Fruit fly (Drosophila melanogaster): ENCODE data around the gene TORIP.
A peak's percentile ranks its signal among the peaks of the same experiment; 100 is the strongest.

The TORIP gene

DNA sequence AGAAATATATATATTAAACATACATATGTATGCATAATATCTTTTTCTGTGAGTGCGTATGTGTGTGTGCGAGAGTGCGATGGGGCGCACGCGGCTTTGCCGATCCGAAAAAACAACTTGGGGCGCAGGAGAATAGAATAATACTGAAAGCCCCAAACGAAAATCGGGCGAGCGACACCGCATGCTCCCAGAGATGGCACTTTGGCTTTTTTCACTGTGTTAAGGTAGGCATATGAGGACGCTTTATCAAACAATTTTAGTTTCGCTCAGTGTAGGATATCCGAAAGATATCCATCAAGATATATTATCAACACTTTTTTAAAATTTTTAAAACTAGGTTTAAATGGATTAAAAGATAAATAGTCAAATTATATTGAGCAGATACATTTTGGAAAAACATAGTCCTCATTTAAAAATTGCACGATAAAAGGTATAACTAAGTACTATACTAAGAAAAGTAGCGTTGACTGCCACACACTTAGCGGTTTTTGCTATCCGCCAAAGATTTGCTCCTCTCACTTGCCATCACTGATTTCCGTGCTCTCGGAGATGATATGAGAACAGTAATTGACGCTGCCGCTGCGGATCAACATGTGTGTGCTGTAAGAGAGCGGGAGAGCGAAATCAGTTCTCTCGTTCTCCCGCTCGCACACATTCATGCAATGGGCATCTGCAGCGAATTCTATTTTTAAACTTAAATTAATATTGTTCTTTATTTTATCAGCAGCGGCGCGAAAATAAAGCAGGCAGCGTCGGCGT lies 13.8 kb downstream of the TORIP start (continued):
- TF ChIP-seq CG9437 (GFP tag; optimal IDR thresholded peaks at IDR 0.05) (peak; percentile 69), CHES-1-like (GFP tag; optimal IDR thresholded peaks at IDR 0.05) (peak; percentile 60), cad (GFP tag; optimal IDR thresholded peaks at IDR 0.05) (no peak), Atf6 (GFP tag; IDR thresholded peaks at IDR 0.05) (peak; percentile 69), Dek (tag; optimal IDR thresholded peaks at IDR 0.05) (peak; percentile 65), grn (GFP tag; optimal IDR thresholded peaks at IDR 0.05) (no peak), CG17385 (GFP tag; optimal IDR thresholded peaks at IDR 0.05) (peak; percentile 48), slp2 (GFP tag; optimal IDR thresholded peaks at IDR 0.05) (peak; percentile 38), hkb (optimal IDR thresholded peaks at IDR 0.05) (no peak), hkb (GFP tag; IDR thresholded peaks at IDR 0.05) (0 out of 2 replicates have a peak, but pooled peaks have one; percentile 23), CG2202 (tag; optimal IDR thresholded peaks at IDR 0.05) (no peak), corto (GFP tag; optimal IDR thresholded peaks at IDR 0.05) (no peak), CG4617 (GFP tag; optimal IDR thresholded peaks at IDR 0.05; ENCODE audit: borderline replicate concordance) (peak; percentile 15), chn (GFP tag; optimal IDR thresholded peaks at IDR 0.05) (peak; percentile 63), Chrac-16 (GFP tag; optimal IDR thresholded peaks at IDR 0.05) (peak; percentile 72), CG8359 (GFP tag; optimal IDR thresholded peaks at IDR 0.05; ENCODE audit: borderline replicate concordance) (no peak), CG8765 (GFP tag; IDR thresholded peaks at IDR 0.05) (no peak), CG1647 (GFP tag; optimal IDR thresholded peaks at IDR 0.05) (peak; percentile 24), hth (optimal IDR thresholded peaks at IDR 0.05) (no peak), CG10267 (tag; optimal IDR thresholded peaks at IDR 0.05) (peak; percentile 61), Hr39 (optimal IDR thresholded peaks at IDR 0.05) (no peak), Dp (GFP tag; optimal IDR thresholded peaks at IDR 0.05) (no peak), TFAM (GFP tag; optimal IDR thresholded peaks at IDR 0.05) (no peak), ERR (GFP tag; optimal IDR thresholded peaks at IDR 0.05) (no peak), ac (GFP tag; optimal IDR thresholded peaks at IDR 0.05) (no peak), gcm2 (GFP tag; optimal IDR thresholded peaks at IDR 0.05) (peak; percentile 53), CG3838 (GFP tag; optimal IDR thresholded peaks at IDR 0.05) (peak; percentile 19), CG10147 (GFP tag; optimal IDR thresholded peaks at IDR 0.05) (peak; percentile 71), CG2889 (GFP tag; IDR thresholded peaks at IDR 0.05) (no peak), Vsx1 (GFP tag; optimal IDR thresholded peaks at IDR 0.05) (no peak), Hr3 (GFP tag; optimal IDR thresholded peaks at IDR 0.05) (peak; percentile 50), CG7963 (GFP tag; IDR thresholded peaks at IDR 0.05; ENCODE audit: partially characterized antibody) (no peak), sima (GFP tag; optimal IDR thresholded peaks at IDR 0.05) (no peak), da (GFP tag; optimal IDR thresholded peaks at IDR 0.05) (no peak), Sin3A (optimal IDR thresholded peaks at IDR 0.05) (no peak), toy (GFP tag; IDR thresholded peaks at IDR 0.05) (no peak), CG6689 (GFP tag; IDR thresholded peaks at IDR 0.05) (peak; percentile 60), CG13624 (GFP tag; optimal IDR thresholded peaks at IDR 0.05) (peak; percentile 64), kah (GFP tag; optimal IDR thresholded peaks at IDR 0.05) (peak; percentile 98), ftz-f1 (GFP tag; optimal IDR thresholded peaks at IDR 0.05) (no peak), tin (GFP tag; optimal IDR thresholded peaks at IDR 0.05) (peak; percentile 69), CG2120 (GFP tag; optimal IDR thresholded peaks at IDR 0.05) (peak; percentile 87), lab (GFP tag; optimal IDR thresholded peaks at IDR 0.05) (peak; percentile 58), Mad (GFP tag; optimal IDR thresholded peaks at IDR 0.05) (peak; percentile 66), PHDP (tag; optimal IDR thresholded peaks at IDR 0.05) (peak; percentile 52), Blimp-1 (GFP tag; optimal IDR thresholded peaks at IDR 0.05) (peak; percentile 34), CG3163 (GFP tag; optimal IDR thresholded peaks at IDR 0.05) (peak; percentile 16), cg (GFP tag; optimal IDR thresholded peaks at IDR 0.05) (peak; percentile 79), dimm (GFP tag; IDR thresholded peaks at IDR 0.05) (no peak), hb (GFP tag; IDR thresholded peaks at IDR 0.05; ENCODE audit: partially characterized antibody) (no peak), trh (GFP tag; optimal IDR thresholded peaks at IDR 0.05) (peak; percentile 22)
